Fruit fly (Drosophila melanogaster): Measurements from ENCODE around the gene loco.

Gene loco

DNA sequence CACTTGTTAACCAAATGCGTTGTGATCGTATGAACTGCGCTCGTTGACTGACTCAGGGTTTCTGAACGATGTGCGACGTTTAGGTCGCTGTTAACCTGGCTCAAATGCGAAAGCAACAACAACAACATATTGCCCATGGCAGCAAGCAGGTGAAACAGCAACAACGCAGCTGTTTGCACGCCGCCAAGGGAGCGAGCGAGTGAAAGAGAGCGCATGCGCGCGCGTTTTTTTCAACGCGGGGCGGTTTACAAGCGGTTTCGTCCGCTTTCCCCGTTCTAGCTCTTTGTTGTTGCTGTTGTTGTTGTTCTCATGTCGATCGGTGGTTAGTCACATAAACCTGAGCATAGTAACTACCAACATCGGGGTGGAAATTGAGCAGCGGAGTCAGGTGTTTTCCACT lies 6.2 kb downstream of the loco start (continued):
- TF ChIP-seq pnt (GFP tag; optimal IDR thresholded peaks at IDR 0.05) (no peak), Dip2 (GFP tag; IDR thresholded peaks at IDR 0.05) (no peak), Dad (GFP tag; optimal IDR thresholded peaks at IDR 0.05) (no peak), Lhr (GFP tag; optimal IDR thresholded peaks at IDR 0.05) (no peak), Pdp1 (GFP tag; optimal IDR thresholded peaks at IDR 0.05) (no peak), CG32772 (GFP tag; IDR thresholded peaks at IDR 0.05) (no peak), usp (GFP tag; optimal IDR thresholded peaks at IDR 0.05) (no peak), D19B (GFP tag; optimal IDR thresholded peaks at IDR 0.05) (peak; percentile 31), crp (GFP tag; optimal IDR thresholded peaks at IDR 0.05) (peak in 1 of 2 experiments; percentile 16), pb (GFP tag; optimal IDR thresholded peaks at IDR 0.05) (no peak), gcm2 (GFP tag; optimal IDR thresholded peaks at IDR 0.05) (no peak), CG7556 (GFP tag; optimal IDR thresholded peaks at IDR 0.05) (no peak), PHDP (tag; optimal IDR thresholded peaks at IDR 0.05) (no peak), grau (tag; optimal IDR thresholded peaks at IDR 0.05) (no peak), Dp (GFP tag; optimal IDR thresholded peaks at IDR 0.05) (no peak), gem (tag; optimal IDR thresholded peaks at IDR 0.05) (no peak), odd (GFP tag; optimal IDR thresholded peaks at IDR 0.05) (no peak), Poxn (GFP tag; IDR thresholded peaks at IDR 0.05) (no peak), CG6765 (GFP tag; optimal IDR thresholded peaks at IDR 0.05) (no peak), Aef1 (GFP tag; IDR thresholded peaks at IDR 0.05) (no peak), caup (GFP tag; optimal IDR thresholded peaks at IDR 0.05; ENCODE audit: severe bottlenecking) (no peak), CG16813 (GFP tag; IDR thresholded peaks at IDR 0.05; ENCODE audit: partially characterized antibody) (no peak), MESR4 (GFP tag; optimal IDR thresholded peaks at IDR 0.05) (no peak), kay (GFP tag; optimal IDR thresholded peaks at IDR 0.05) (no peak), CG17912 (GFP tag; optimal IDR thresholded peaks at IDR 0.05) (no peak), CG10209 (GFP tag; optimal IDR thresholded peaks at IDR 0.05) (no peak), HLH4C (GFP tag; IDR thresholded peaks at IDR 0.05; ENCODE audit: partially characterized antibody) (no peak), lab (GFP tag; optimal IDR thresholded peaks at IDR 0.05) (no peak), cas (GFP tag; IDR thresholded peaks at IDR 0.05) (no peak), Myb (GFP tag; optimal IDR thresholded peaks at IDR 0.05) (no peak), gsb-n (tag; optimal IDR thresholded peaks at IDR 0.05) (no peak), BEAF-32 (GFP tag; optimal IDR thresholded peaks at IDR 0.05) (no peak), CG4424 (GFP tag; optimal IDR thresholded peaks at IDR 0.05) (no peak), ab (GFP tag; optimal IDR thresholded peaks at IDR 0.05) (no peak), fu2 (GFP tag; optimal IDR thresholded peaks at IDR 0.05) (no peak), pan (optimal IDR thresholded peaks at IDR 0.05) (no peak), pan (GFP tag; optimal IDR thresholded peaks at IDR 0.05 in 1 of 2, IDR thresholded peaks at IDR 0.05 in 1 of 2) (no peak), esg (GFP tag; conservative IDR thresholded peaks at IDR 0.05) (no peak), stwl (tag; optimal IDR thresholded peaks at IDR 0.05) (no peak), HLH3B (GFP tag; IDR thresholded peaks at IDR 0.05) (no peak), Fer1 (GFP tag; optimal IDR thresholded peaks at IDR 0.05) (no peak), crc (GFP tag; optimal IDR thresholded peaks at IDR 0.05) (no peak), CG3163 (GFP tag; optimal IDR thresholded peaks at IDR 0.05) (no peak), hkb (optimal IDR thresholded peaks at IDR 0.05) (no peak), hkb (GFP tag; IDR thresholded peaks at IDR 0.05) (0 out of 2 replicates have a peak, but pooled peaks have one; percentile 12)
